Worm (Caenorhabditis elegans): ENCODE measurements around the gene oig-3.

- TF ChIP-seq unc-120 (tag; optimal IDR thresholded peaks at IDR 0.05; ENCODE audit: poor library complexity, severe bottlenecking) (no peak), pha-4 (tag; optimal IDR thresholded peaks at IDR 0.05) (no peak), nhr-28 (tag; optimal IDR thresholded peaks at IDR 0.05) (no peak), ceh-39 (tag; optimal IDR thresholded peaks at IDR 0.05) (no peak), snpc-4 (tag; optimal IDR thresholded peaks at IDR 0.05) (no peak), hlh-1 (tag; optimal IDR thresholded peaks at IDR 0.05) (no peak), tbx-8 (GFP tag; optimal IDR thresholded peaks at IDR 0.05) (no peak), ceh-43 (GFP tag; optimal IDR thresholded peaks at IDR 0.05) (no peak), unc-62 (GFP tag; optimal IDR thresholded peaks at IDR 0.05) (no peak), nhr-12 (tag; optimal IDR thresholded peaks at IDR 0.05) (no peak), nhr-2 (tag; optimal IDR thresholded peaks at IDR 0.05) (no peak), nhr-76 (tag; optimal IDR thresholded peaks at IDR 0.05) (no peak), mep-1 (tag; optimal IDR thresholded peaks at IDR 0.05) (no peak), lin-13 (tag; optimal IDR thresholded peaks at IDR 0.05) (no peak)
These were observed 17.5 kb downstream of the oig-3 start for ce11 chrV:14746975-14747374.
